Worm (Caenorhabditis elegans): ENCODE data around the gene R148.7.

R148.7 gene

DNA sequence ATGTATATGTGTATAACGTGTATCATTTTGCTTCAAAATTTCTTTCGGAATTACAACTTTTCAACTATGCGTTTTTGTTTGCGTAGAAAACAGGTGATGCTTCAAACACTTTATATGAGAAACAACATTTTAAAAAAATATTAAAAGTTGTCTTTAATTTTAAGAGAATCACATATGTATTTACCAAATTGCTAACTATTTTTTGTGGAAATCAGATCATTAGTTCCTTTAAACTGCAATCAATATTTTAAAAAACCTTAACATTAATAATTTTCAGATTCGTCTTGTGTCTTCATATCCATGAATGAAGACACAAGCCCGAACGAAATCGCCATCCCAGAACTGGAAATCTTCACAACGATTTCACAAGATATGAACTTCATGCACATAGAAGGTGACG, 45.4 kb downstream of the R148.7 start, which contains the start of gene C44B11.6:
Gene C44B11.6 (plus strand): TSS at position 301 of the 400 bp plus-strand sequence.
- TF ChIP-seq nhr-23 (tag; optimal IDR thresholded peaks at IDR 0.05) (no peak), ZK546.5 (tag; optimal IDR thresholded peaks at IDR 0.05) (no peak), lin-11 (tag; optimal IDR thresholded peaks at IDR 0.05) (no peak), snpc-4 (tag; optimal IDR thresholded peaks at IDR 0.05) (no peak), nhr-21 (tag; optimal IDR thresholded peaks at IDR 0.05) (no peak)
